Worm (Caenorhabditis elegans) whole organism, L1 larva: ENCODE results near the gene srx-128.

ENCODE experiments used
- ceh-82 ChIP-seq, 3 experiments: fragments of 150-350 bp in 1 of 3; sonication (generic microtip) in 2 of 3; optimal IDR thresholded peaks; 2 replicates each; lab custom pipeline; 2014 to 2017; ENCODE audit warnings: missing biosample characterization in 3 of 3, missing genetic modification characterization in 3 of 3
- egl-27 ChIP-seq, 2 experiments: fragments of 150-350 bp in 1 of 2; sonication (generic microtip); optimal IDR thresholded peaks; 3 replicates each; lab custom pipeline; 2017 to 2018; ENCODE audit warnings: missing biosample characterization in 2 of 2, missing genetic modification characterization in 2 of 2, missing genetic modification reagents in 2 of 2
- ets-5 ChIP-seq: fragments of 200-800 bp; sonication (Bioruptor generic); IDR thresholded peaks from 2 replicates; pipeline ENCODE4 v1.3.6; 2022; ENCODE audit warnings: missing genetic modification characterization, missing compliant biosample characterization
- lin-14 ChIP-seq: fragments of 200-800 bp; sonication (Bioruptor generic); optimal IDR thresholded peaks from 2 replicates; lab custom pipeline; 2018; ENCODE audit warnings: mild to moderate bottlenecking, missing genetic modification characterization, moderate library complexity, missing compliant biosample characterization
- lin-15B ChIP-seq: fragments of 150-350 bp; sonication (generic microtip); optimal IDR thresholded peaks from 3 replicates; lab custom pipeline; 2014; ENCODE audit warnings: missing biosample characterization, missing genetic modification characterization
- nhr-237 ChIP-seq: fragments of 150-350 bp; optimal IDR thresholded peaks from 2 replicates; lab custom pipeline; 2014; ENCODE audit warnings: missing biosample characterization, missing genetic modification characterization
- sox-4 ChIP-seq: sonication (generic microtip); optimal IDR thresholded peaks from 2 replicates; lab custom pipeline; 2016; ENCODE audit warnings: missing genetic modification characterization, missing compliant biosample characterization
- unc-62 ChIP-seq: fragments of 150-350 bp; optimal IDR thresholded peaks from 2 replicates; lab custom pipeline; 2014; ENCODE audit warnings: missing biosample characterization, missing genetic modification reagents, missing genetic modification characterization
- unc-86 ChIP-seq: sonication (generic microtip); optimal IDR thresholded peaks from 2 replicates; lab custom pipeline; 2016; ENCODE audit warnings: missing genetic modification characterization, missing compliant biosample characterization

DNA sequence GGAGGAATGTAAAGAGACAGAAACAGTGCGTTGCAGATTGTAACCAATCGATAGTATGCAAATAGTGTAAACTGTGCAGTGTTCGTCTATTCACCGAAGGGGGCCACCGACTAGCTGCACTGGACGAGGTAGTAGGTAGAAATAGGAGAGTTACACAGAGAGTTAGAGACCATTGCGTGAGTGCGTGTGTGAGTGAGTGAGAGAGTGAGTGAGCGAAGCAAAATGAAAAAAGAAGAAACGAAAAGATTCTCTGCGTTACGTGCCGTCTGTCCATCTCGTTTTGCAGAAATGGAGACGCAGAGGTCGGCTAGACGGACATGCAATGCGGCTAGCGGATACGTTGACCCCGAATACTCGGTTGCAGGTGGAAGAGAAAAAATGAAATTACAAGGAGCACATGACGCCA is 28.8 kb upstream of the srx-128 start:
- TF ChIP-seq lin-15B (tag; lab: Kevin White, UChicago) (no peak), ceh-82 (tag; optimal IDR thresholded peaks at IDR 0.05; lab: Kevin White, UChicago) (peak; percentile 8 to 71 (median 45)), egl-27 (tag; optimal IDR thresholded peaks at IDR 0.05; lab: Kevin White, UChicago) (no peak), nhr-237 (tag; lab: Kevin White, UChicago) (no peak), unc-62 (no peak), unc-86 (tag; lab: Kevin White, UChicago) (peak; percentile 3), ets-5 (GFP tag; lab: Robert Waterston, UW) (no peak), sox-4 (tag; lab: Kevin White, UChicago) (no peak), lin-14 (peak; percentile 93)
